Worm (Caenorhabditis elegans) whole organism, L4 larva: ENCODE data around the gene Y45F3A.5.

Experiments used
- D1046.2 ChIP-seq: fragments of 200-800 bp; sonication (Bioruptor generic); IDR thresholded peaks from 2 replicates; pipeline ENCODE4 v1.3.6; 2022; ENCODE audit warnings: missing genetic modification characterization, missing compliant biosample characterization
- F10B5.3 ChIP-seq: sonication (generic microtip); optimal IDR thresholded peaks from 2 replicates; lab custom pipeline; 2016; ENCODE audit warnings: mild to moderate bottlenecking, missing genetic modification characterization, missing compliant biosample characterization
- F37D6.2 ChIP-seq: sonication (generic microtip); optimal IDR thresholded peaks from 2 replicates; lab custom pipeline; 2016; ENCODE audit warnings: mild to moderate bottlenecking, missing genetic modification characterization, missing compliant biosample characterization
- T26A8.4 ChIP-seq: fragments of 200-800 bp; sonication (Bioruptor generic); IDR thresholded peaks from 2 replicates; pipeline ENCODE4 v1.3.6; 2022; ENCODE audit warnings: missing genetic modification characterization, missing compliant biosample characterization
- Y75B8A.6 ChIP-seq: fragments of 200-800 bp; sonication (Bioruptor generic); IDR thresholded peaks from 2 replicates; pipeline ENCODE4 v1.3.6; 2022; ENCODE audit warnings: missing genetic modification reagents, missing genetic modification characterization, missing compliant biosample characterization
- ZK546.5 ChIP-seq, 2 experiments: sonication (generic microtip); optimal IDR thresholded peaks; 2 replicates each; lab custom pipeline; 2017; ENCODE audit warnings: missing biosample characterization in 2 of 2, missing genetic modification characterization in 2 of 2
- arid-1 ChIP-seq: fragments of 200-800 bp; sonication (Bioruptor generic); conservative IDR thresholded peaks from 2 replicates; pipeline ENCODE4 v1.3.6; 2022; ENCODE audit warnings: missing genetic modification reagents, missing genetic modification characterization, missing compliant biosample characterization
- ceh-62 ChIP-seq: sonication (generic microtip); optimal IDR thresholded peaks from 2 replicates; lab custom pipeline; 2017; ENCODE audit warnings: missing biosample characterization, missing genetic modification characterization
- daf-12 ChIP-seq: fragments of 150-350 bp; optimal IDR thresholded peaks from 2 replicates; lab custom pipeline; 2014; ENCODE audit warnings: missing biosample characterization, missing genetic modification reagents, missing genetic modification characterization
- dmd-8 ChIP-seq: fragments of 200-800 bp; sonication (Bioruptor generic); IDR thresholded peaks from 2 replicates; pipeline ENCODE4 v1.3.6; 2022; ENCODE audit warnings: missing genetic modification characterization, missing compliant biosample characterization
- dmd-9 ChIP-seq: fragments of 200-800 bp; sonication (Bioruptor generic); IDR thresholded peaks from 2 replicates; pipeline ENCODE4 v1.3.6; 2022; ENCODE audit warnings: missing genetic modification reagents, missing genetic modification characterization, missing compliant biosample characterization
- duxl-1 ChIP-seq: sonication (generic microtip); optimal IDR thresholded peaks from 2 replicates; lab custom pipeline; 2016; ENCODE audit warnings: mild to moderate bottlenecking, missing genetic modification characterization, moderate library complexity, missing compliant biosample characterization; ENCODE audit not compliant: poor library complexity
- dve-1 ChIP-seq: sonication (generic microtip); optimal IDR thresholded peaks from 2 replicates; lab custom pipeline; 2017; ENCODE audit warnings: antibody characterized with exemption, mild to moderate bottlenecking, missing genetic modification characterization, missing compliant biosample characterization; ENCODE audit not compliant: insufficient read depth
- hif-1 ChIP-seq, 2 experiments: sonication (generic microtip); optimal IDR thresholded peaks; 2 replicates each; lab custom pipeline; 2016 to 2017; ENCODE audit warnings: missing compliant biosample characterization in 2 of 2, missing genetic modification characterization in 2 of 2, missing genetic modification reagents in 2 of 2, missing genotype in 2 of 2, mild to moderate bottlenecking in 1 of 2
- hlh-11 ChIP-seq: fragments of 200-800 bp; sonication (Bioruptor generic); optimal IDR thresholded peaks from 2 replicates; lab custom pipeline; 2018; ENCODE audit warnings: mild to moderate bottlenecking, missing genetic modification characterization, missing compliant biosample characterization
- hlh-30 ChIP-seq: sonication (generic microtip); optimal IDR thresholded peaks from 2 replicates; lab custom pipeline; 2017; ENCODE audit warnings: antibody characterized with exemption, mild to moderate bottlenecking, missing genetic modification characterization, missing compliant biosample characterization; ENCODE audit not compliant: insufficient read depth
- hmg-1.1 ChIP-seq: fragments of 200-800 bp; sonication (Bioruptor generic); IDR thresholded peaks from 2 replicates; pipeline ENCODE4 v1.3.6; 2022; ENCODE audit warnings: missing genetic modification reagents, missing genetic modification characterization, missing compliant biosample characterization
- jun-1 ChIP-seq: fragments of 150-350 bp; optimal IDR thresholded peaks from 2 replicates; lab custom pipeline; 2014; ENCODE audit warnings: missing biosample characterization, missing genetic modification reagents, missing genetic modification characterization
- lin-1 ChIP-seq: fragments of 200-800 bp; sonication (Bioruptor generic); IDR thresholded peaks from 2 replicates; pipeline ENCODE4 v1.3.6; 2022; ENCODE audit warnings: missing genetic modification reagents, missing genetic modification characterization, missing compliant biosample characterization
- lin-15B ChIP-seq: fragments of 150-350 bp; sonication (generic microtip); optimal IDR thresholded peaks from 3 replicates; lab custom pipeline; 2014; ENCODE audit warnings: missing biosample characterization, missing genetic modification characterization
- lin-38 ChIP-seq: fragments of 200-800 bp; sonication (Bioruptor generic); IDR thresholded peaks from 2 replicates; pipeline ENCODE4 v1.3.6; 2022; ENCODE audit warnings: missing genetic modification reagents, missing genetic modification characterization, missing compliant biosample characterization
- madf-9 ChIP-seq: fragments of 200-800 bp; sonication (Bioruptor generic); conservative IDR thresholded peaks from 2 replicates; pipeline ENCODE4 v1.3.6; 2022; ENCODE audit warnings: missing genetic modification reagents, missing genetic modification characterization, missing compliant biosample characterization
- mdl-1 ChIP-seq, 2 experiments: fragments of 150-350 bp in 1 of 2; sonication (generic microtip) in 1 of 2; optimal IDR thresholded peaks; 2 replicates each; lab custom pipeline; 2014 to 2017; ENCODE audit warnings: missing biosample characterization in 2 of 2, missing genetic modification characterization in 2 of 2
- mdt-29 ChIP-seq: fragments of 200-800 bp; sonication (Bioruptor generic); IDR thresholded peaks from 2 replicates; pipeline ENCODE4 v1.3.6; 2022; ENCODE audit warnings: missing genetic modification reagents, missing genetic modification characterization, missing compliant biosample characterization
- mes-2 ChIP-seq: sonication (generic microtip); optimal IDR thresholded peaks from 2 replicates; lab custom pipeline; 2016; ENCODE audit warnings: missing genotype, mild to moderate bottlenecking, missing genetic modification characterization, missing compliant biosample characterization; ENCODE audit not compliant: poor library complexity, severe bottlenecking
- nhr-10 ChIP-seq: fragments of 150-350 bp; optimal IDR thresholded peaks from 2 replicates; lab custom pipeline; 2014; ENCODE audit warnings: missing biosample characterization, missing genetic modification characterization
- nhr-11 ChIP-seq: fragments of 150-350 bp; optimal IDR thresholded peaks from 2 replicates; lab custom pipeline; 2014; ENCODE audit warnings: missing biosample characterization, missing genetic modification characterization
- nhr-111 ChIP-seq: fragments of 200-800 bp; sonication (Bioruptor generic); optimal IDR thresholded peaks from 2 replicates; lab custom pipeline; 2018; ENCODE audit warnings: mild to moderate bottlenecking, missing genetic modification characterization, missing compliant biosample characterization
- nhr-25 ChIP-seq: sonication (generic microtip); optimal IDR thresholded peaks from 2 replicates; lab custom pipeline; 2017; ENCODE audit warnings: missing genetic modification characterization, mild to moderate bottlenecking, missing compliant biosample characterization, antibody characterized with exemption, moderate library complexity, borderline replicate concordance; ENCODE audit not compliant: insufficient read depth
- nhr-41 ChIP-seq: fragments of 200-800 bp; sonication (Bioruptor generic); IDR thresholded peaks from 2 replicates; pipeline ENCODE4 v1.3.6; 2022; ENCODE audit warnings: missing genetic modification reagents, missing genetic modification characterization, missing compliant biosample characterization
- nhr-42 ChIP-seq: fragments of 200-800 bp; sonication (Bioruptor generic); IDR thresholded peaks from 2 replicates; pipeline ENCODE4 v1.3.6; 2022; ENCODE audit warnings: missing genetic modification characterization, missing compliant biosample characterization
- nhr-77 ChIP-seq: fragments of 150-350 bp; optimal IDR thresholded peaks from 2 replicates; lab custom pipeline; 2014; ENCODE audit warnings: missing biosample characterization, missing genetic modification characterization
- pha-4 ChIP-seq, 2 experiments: fragments of 150-350 bp in 1 of 2; fragments of 200-800 bp in 1 of 2; sonication (Bioruptor generic) in 1 of 2; IDR thresholded peaks in 1 of 2; optimal IDR thresholded peaks in 1 of 2; 2 replicates each; pipeline versions ENCODE4 v1.3.6 to Lab custom; 2014 to 2022; ENCODE audit warnings: missing genetic modification characterization in 2 of 2, missing genetic modification reagents in 2 of 2, missing biosample characterization in 1 of 2, missing compliant biosample characterization in 1 of 2
- skn-1 ChIP-seq: fragments of 150-350 bp; optimal IDR thresholded peaks from 2 replicates; lab custom pipeline; 2014; ENCODE audit warnings: missing biosample characterization, missing genetic modification characterization
- tag-97 ChIP-seq: fragments of 200-800 bp; sonication (Bioruptor generic); IDR thresholded peaks from 2 replicates; pipeline ENCODE4 v1.3.6; 2022; ENCODE audit warnings: missing genetic modification characterization, missing compliant biosample characterization
- tra-1 ChIP-seq: fragments of 200-800 bp; sonication (Bioruptor generic); IDR thresholded peaks from 2 replicates; pipeline ENCODE4 v1.3.6; 2022; ENCODE audit warnings: missing genetic modification reagents, missing genetic modification characterization, missing compliant biosample characterization
- unc-130 ChIP-seq: sonication (generic microtip); optimal IDR thresholded peaks from 2 replicates; lab custom pipeline; 2016; ENCODE audit warnings: missing genetic modification reagents, missing genetic modification characterization, missing compliant biosample characterization
- unc-62 ChIP-seq, 3 experiments: fragments of 150-350 bp in 1 of 3; sonication (generic microtip); optimal IDR thresholded peaks in 2 of 3; peaks in 1 of 3; 1 replicate in 1 of 3; 2 replicates in 2 of 3; lab custom pipeline; 2014 to 2017; ENCODE audit warnings: missing biosample characterization in 3 of 3, missing genetic modification characterization in 3 of 3, missing genetic modification reagents in 3 of 3, missing genotype in 1 of 3
- zfp-2 ChIP-seq: sonication (generic microtip); optimal IDR thresholded peaks from 2 replicates; lab custom pipeline; 2016; ENCODE audit warnings: mild to moderate bottlenecking, missing genetic modification characterization, missing compliant biosample characterization

The Y45F3A.5 gene

ce11 chrIII:10578873-10579272, 7.3 kb downstream of the Y45F3A.5 start:
- TF ChIP-seq lin-15B = no peak
- no peak for TF ChIP-seq nhr-42 (GFP tag; lab: Robert Waterston, UW)
- no peak for TF ChIP-seq nhr-77 (tag; lab: Kevin White, UChicago)
- no peak for TF ChIP-seq pha-4 (GFP tag; IDR thresholded peaks at IDR 0.05; lab: Robert Waterston, UW)
- TF ChIP-seq pha-4 (tag; optimal IDR thresholded peaks at IDR 0.05; lab: Kevin White, UChicago) = no peak
- TF ChIP-seq daf-12 (tag; lab: Kevin White, UChicago) = no peak
- TF ChIP-seq ceh-62 (tag; lab: Kevin White, UChicago) = no peak
- no peak for TF ChIP-seq unc-130
- TF ChIP-seq lin-1 (GFP tag; lab: Robert Waterston, UW) = no peak

- TF ChIP-seq D1046.2 (GFP tag; lab: Robert Waterston, UW) (no peak), unc-62 (GFP tag; optimal IDR thresholded peaks at IDR 0.05 in 1 of 2; lab: Kevin White, UChicago) (peak in 1 of 2 experiments; percentile 72), unc-62 (tag; optimal IDR thresholded peaks at IDR 0.05; lab: Kevin White, UChicago) (no peak)
Measured at ce11 chrIII:10577782-10578181, 8.4 kb downstream of the Y45F3A.5 start.

ce11 chrIII:10576316-10576715, 9.8 kb downstream of the Y45F3A.5 start:
- TF ChIP-seq lin-38 (GFP tag; lab: Robert Waterston, UW) = 0 out of 2 replicates have a peak, but pooled peaks have one; percentile 24

ce11 chrIII:10575320-10575719, 10.8 kb downstream of the Y45F3A.5 start, which contains the start of gene Y45F3A.4:
TSS of gene Y45F3A.4 (minus strand) at chrIII:10575420.
- no peak for TF ChIP-seq nhr-41 (GFP tag; lab: Robert Waterston, UW)
- 0 out of 2 replicates have a peak, but pooled peaks have one; percentile 8 for TF ChIP-seq tra-1 (GFP tag; lab: Robert Waterston, UW)

ce11 chrIII:10569246-10569645, 16.9 kb downstream of the Y45F3A.5 start:
- TF ChIP-seq T26A8.4 (GFP tag; lab: Robert Waterston, UW) (no peak), ceh-62 (tag; lab: Kevin White, UChicago) (no peak), hlh-30 (tag; lab: Kevin White, UChicago) (no peak), zfp-2 (tag; lab: Kevin White, UChicago) (no peak), dmd-8 (GFP tag; lab: Robert Waterston, UW) (no peak), skn-1 (tag; lab: Kevin White, UChicago) (no peak), pha-4 (GFP tag; IDR thresholded peaks at IDR 0.05; lab: Robert Waterston, UW) (no peak), pha-4 (tag; optimal IDR thresholded peaks at IDR 0.05; lab: Kevin White, UChicago) (no peak), nhr-25 (tag; lab: Kevin White, UChicago) (no peak), dve-1 (no peak), ZK546.5 (tag; optimal IDR thresholded peaks at IDR 0.05; lab: Kevin White, UChicago) (no peak), lin-38 (GFP tag; lab: Robert Waterston, UW) (no peak), F37D6.2 (tag; lab: Kevin White, UChicago) (no peak), mdl-1 (tag; optimal IDR thresholded peaks at IDR 0.05; lab: Kevin White, UChicago) (no peak), jun-1 (tag; lab: Kevin White, UChicago) (no peak)
- TF ChIP-seq, all 104 proteins: peak for 0

DNA sequence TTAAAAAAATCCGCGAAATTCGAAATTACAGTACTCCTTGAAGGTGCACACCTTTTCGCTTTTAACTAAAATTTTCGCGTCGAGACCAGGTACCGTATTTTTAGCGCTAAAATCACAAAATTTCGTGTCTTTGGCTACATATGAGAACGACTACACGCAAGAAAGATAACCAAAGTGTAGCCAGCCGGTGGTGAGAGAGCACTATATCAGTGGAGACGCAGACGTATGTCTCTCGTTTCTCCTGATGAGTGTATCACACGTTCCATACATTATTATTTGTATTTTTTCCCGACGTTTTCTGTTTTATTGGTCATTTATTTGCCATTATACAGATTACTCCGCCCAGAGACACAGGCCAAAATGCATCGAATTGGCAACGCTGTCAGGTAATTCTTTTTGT, 20.2 kb downstream of the Y45F3A.5 start, which contains the start of gene acdh-11:
Gene acdh-11 (plus strand): TSS at position 333 of the 400 bp plus-strand sequence.
- TF ChIP-seq duxl-1 (tag; lab: Kevin White, UChicago) (no peak), nhr-11 (tag; lab: Kevin White, UChicago) (peak; percentile 11), lin-38 (GFP tag; lab: Robert Waterston, UW) (no peak), hlh-30 (tag; lab: Kevin White, UChicago) (peak; percentile 56), nhr-10 (tag; lab: Kevin White, UChicago) (no peak), hmg-1.1 (GFP tag; lab: Robert Waterston, UW) (no peak), hlh-11 (tag; lab: Kevin White, UChicago) (peak; percentile 79), hif-1 (tag; optimal IDR thresholded peaks at IDR 0.05; lab: Kevin White, UChicago) (peak in 1 of 2 experiments; percentile 2), Y75B8A.6 (GFP tag; lab: Robert Waterston, UW) (no peak), dmd-9 (GFP tag; lab: Robert Waterston, UW) (no peak), nhr-111 (GFP tag; lab: Kevin White, UChicago) (no peak), mes-2 (tag; lab: Kevin White, UChicago) (peak; percentile 26), dve-1 (peak; percentile 65), madf-9 (no peak), F10B5.3 (tag; lab: Kevin White, UChicago) (no peak), mdt-29 (GFP tag; lab: Robert Waterston, UW) (no peak), tag-97 (GFP tag; lab: Robert Waterston, UW) (no peak), arid-1 (GFP tag; lab: Robert Waterston, UW) (no peak)
